Worm (Caenorhabditis elegans) whole organism, L1 larva: ENCODE measurements around the gene F48C5.2.

Source experiments
- aly-2 ChIP-seq: fragments of 150-350 bp; optimal IDR thresholded peaks from 2 replicates; lab custom pipeline; 2014; ENCODE audit warnings: missing biosample characterization, missing genetic modification characterization
- ceh-8 ChIP-seq: fragments of 200-800 bp; sonication (Bioruptor generic); optimal IDR thresholded peaks from 2 replicates; lab custom pipeline; 2018; ENCODE audit warnings: mild to moderate bottlenecking, missing genetic modification characterization, moderate library complexity, missing compliant biosample characterization
- lin-39 ChIP-seq: fragments of 150-350 bp; optimal IDR thresholded peaks from 2 replicates; lab custom pipeline; 2014; ENCODE audit warnings: missing biosample characterization, missing genetic modification reagents, missing genetic modification characterization
- nhr-47 ChIP-seq: sonication (generic microtip); optimal IDR thresholded peaks from 2 replicates; lab custom pipeline; 2016; ENCODE audit warnings: mild to moderate bottlenecking, missing genetic modification characterization, moderate library complexity, missing compliant biosample characterization
- nhr-76 ChIP-seq: sonication (generic microtip); optimal IDR thresholded peaks from 2 replicates; lab custom pipeline; 2017; ENCODE audit warnings: missing biosample characterization, missing genetic modification characterization
- sox-4 ChIP-seq: sonication (generic microtip); optimal IDR thresholded peaks from 2 replicates; lab custom pipeline; 2016; ENCODE audit warnings: missing genetic modification characterization, missing compliant biosample characterization
- zag-1 ChIP-seq: fragments of 150-350 bp; optimal IDR thresholded peaks from 2 replicates; lab custom pipeline; 2014; ENCODE audit warnings: missing biosample characterization, missing genetic modification characterization

DNA sequence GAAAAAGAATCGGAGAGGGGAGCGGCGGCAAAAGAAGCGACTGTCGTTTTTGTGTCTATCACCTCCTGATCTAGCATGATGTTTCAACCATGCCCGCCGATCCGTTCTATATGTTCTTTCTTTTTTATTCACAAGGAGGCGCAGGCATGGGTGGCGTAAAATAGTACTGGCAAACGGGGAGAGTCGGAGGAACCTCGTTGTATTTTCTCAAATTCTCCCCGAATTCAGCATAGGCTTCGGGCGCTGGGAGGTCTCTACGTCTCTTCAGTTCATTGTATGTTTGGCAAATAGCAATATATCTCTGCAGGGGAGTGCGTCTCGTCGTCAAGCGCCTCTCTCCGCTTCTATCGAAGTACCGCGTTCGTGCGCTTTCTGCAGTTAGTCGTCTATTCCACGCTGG, 11.1 kb upstream of the F48C5.2 start, which contains the start of gene lin-14:
- TF ChIP-seq zag-1 (tag; lab: Kevin White, UChicago) (no peak), ceh-8 (GFP tag; lab: Kevin White, UChicago) (no peak), lin-39 (tag; lab: Kevin White, UChicago) (no peak), sox-4 (no peak), aly-2 (tag; lab: Kevin White, UChicago) (no peak), nhr-47 (peak; percentile 66), nhr-76 (no peak)
